Worm (Caenorhabditis elegans) whole organism, midembryonic: ENCODE measurements around the gene M18.3.

ENCODE experiments used
- flt-1 ChIP-seq: fragments of 200-800 bp; sonication (Bioruptor generic); IDR thresholded peaks from 2 replicates; pipeline ENCODE4 v1.3.6; 2022; ENCODE audit warnings: missing genetic modification characterization, missing compliant biosample characterization
- med-1 ChIP-seq: sonication (generic microtip); optimal IDR thresholded peaks from 2 replicates; lab custom pipeline; 2017; ENCODE audit warnings: missing genetic modification characterization, mild to moderate bottlenecking, missing compliant biosample characterization, antibody characterized with exemption, missing genetic modification reagents; ENCODE audit not compliant: insufficient read depth
- ztf-23 ChIP-seq: fragments of 200-800 bp; sonication (Bioruptor generic); IDR thresholded peaks from 2 replicates; pipeline ENCODE4 v1.3.6; 2022; ENCODE audit warnings: missing genetic modification reagents, missing genetic modification characterization, missing compliant biosample characterization

ce11 chrIV:12150877-12151276 lies 45.2 kb downstream of the M18.3 start, which contains the start of gene B0001.2:
- TF ChIP-seq flt-1 (GFP tag; lab: Robert Waterston, UW) (no peak), ztf-23 (no peak), med-1 (GFP tag; lab: Kevin White, UChicago) (no peak)
